Fruit fly (Drosophila melanogaster) whole organism, embryonic: ENCODE results near the gene sws.

ENCODE experiments used
- Atf-2 ChIP-seq: fragments of 200-800 bp; sonication (Bioruptor generic); optimal IDR thresholded peaks from 2 replicates; lab custom pipeline; 2016; ENCODE audit warnings: missing biosample characterization, missing genetic modification characterization
- B-H2 ChIP-seq: fragments of 200-800 bp; sonication (Bioruptor generic); optimal IDR thresholded peaks from 2 replicates; lab custom pipeline; 2018; ENCODE audit warnings: missing biosample characterization, mild to moderate bottlenecking, missing genetic modification characterization
- Bdp1 ChIP-seq: fragments of 200-800 bp; sonication (Bioruptor generic); optimal IDR thresholded peaks from 3 replicates; lab custom pipeline; 2016; ENCODE audit warnings: missing biosample characterization, missing genetic modification characterization
- CG10431 ChIP-seq: fragments of 200-800 bp; sonication (Bioruptor generic); optimal IDR thresholded peaks from 3 replicates; lab custom pipeline; 2018; ENCODE audit warnings: missing biosample characterization, mild to moderate bottlenecking, missing genetic modification characterization
- CG11723 ChIP-seq: fragments of 200-800 bp; sonication (Bioruptor generic); optimal IDR thresholded peaks from 2 replicates; lab custom pipeline; 2017; ENCODE audit warnings: missing biosample characterization, mild to moderate bottlenecking, missing genetic modification characterization
- CG13624 ChIP-seq: fragments of 200-800 bp; sonication (Bioruptor generic); optimal IDR thresholded peaks from 2 replicates; lab custom pipeline; 2016; ENCODE audit warnings: missing biosample characterization, missing genetic modification characterization
- CG17328 ChIP-seq: fragments of 200-800 bp; sonication (Bioruptor generic); IDR thresholded peaks from 2 replicates; pipeline ENCODE4 v1.3.6; 2022; ENCODE audit warnings: missing biosample characterization, missing genetic modification characterization
- CG17361 ChIP-seq: fragments of 200-800 bp; sonication (Bioruptor generic); IDR thresholded peaks from 3 replicates; pipeline ENCODE4 v1.3.6; 2022; ENCODE audit warnings: missing biosample characterization, missing genetic modification characterization
- CG18262 ChIP-seq: fragments of 200-800 bp; optimal IDR thresholded peaks from 3 replicates; lab custom pipeline; 2019; ENCODE audit warnings: missing biosample characterization, mild to moderate bottlenecking, missing genetic modification characterization, moderate library complexity
- CG1832 ChIP-seq: fragments of 200-800 bp; sonication (Bioruptor generic); optimal IDR thresholded peaks from 2 replicates; lab custom pipeline; 2017; ENCODE audit warnings: missing biosample characterization, mild to moderate bottlenecking, missing genetic modification characterization, inconsistent platforms
- CG18599 ChIP-seq: fragments of 200-800 bp; sonication (Bioruptor generic); optimal IDR thresholded peaks from 3 replicates; lab custom pipeline; 2017; ENCODE audit warnings: missing biosample characterization, missing genetic modification characterization, mild to moderate bottlenecking, moderate library complexity, missing genetic modification reagents
- CG30431 ChIP-seq: fragments of 200-800 bp; sonication (Bioruptor generic); optimal IDR thresholded peaks from 2 replicates; lab custom pipeline; 2017; ENCODE audit warnings: missing biosample characterization, missing genetic modification characterization
- CG31224 ChIP-seq: fragments of 200-800 bp; sonication (Bioruptor generic); IDR thresholded peaks from 2 replicates; pipeline ENCODE4 v1.3.6; 2022; ENCODE audit warnings: missing biosample characterization, missing genetic modification characterization
- CG3407 ChIP-seq: fragments of 200-800 bp; sonication (Bioruptor generic); optimal IDR thresholded peaks from 2 replicates; lab custom pipeline; 2018; ENCODE audit warnings: missing biosample characterization, mild to moderate bottlenecking, missing genetic modification characterization
- CG3726 ChIP-seq: fragments of 200-800 bp; sonication (Bioruptor generic); IDR thresholded peaks from 3 replicates; pipeline ENCODE4, ENCODE4 v1.3.6; 2022; ENCODE audit warnings: missing biosample characterization, missing genetic modification characterization
- CG3847 ChIP-seq: fragments of 200-800 bp; sonication (Bioruptor generic); IDR thresholded peaks from 2 replicates; pipeline ENCODE4 v1.3.6; 2022; ENCODE audit warnings: missing biosample characterization, missing genetic modification characterization
- CG42726 ChIP-seq: fragments of 200-800 bp; sonication (Bioruptor generic); IDR thresholded peaks from 2 replicates; pipeline ENCODE4 v1.3.6; 2022; ENCODE audit warnings: missing biosample characterization, missing genetic modification characterization; ENCODE audit not compliant: partially characterized antibody
- CG4617 ChIP-seq: fragments of 200-800 bp; sonication (Bioruptor generic); optimal IDR thresholded peaks from 3 replicates; lab custom pipeline; 2016; ENCODE audit warnings: missing biosample characterization, missing genetic modification characterization, borderline replicate concordance
- CG4730 ChIP-seq: fragments of 200-800 bp; sonication (Bioruptor generic); IDR thresholded peaks from 2 replicates; pipeline ENCODE4 v1.3.6; 2022; ENCODE audit warnings: missing biosample characterization, missing genetic modification characterization
- CG5245 ChIP-seq: fragments of 200-800 bp; sonication (Bioruptor generic); optimal IDR thresholded peaks from 3 replicates; lab custom pipeline; 2016; ENCODE audit warnings: missing biosample characterization, missing genetic modification characterization
- CG6254 ChIP-seq: fragments of 200-800 bp; sonication (Bioruptor generic); optimal IDR thresholded peaks from 3 replicates; lab custom pipeline; 2017; ENCODE audit warnings: mild to moderate bottlenecking, missing biosample characterization, missing genetic modification reagents, missing genetic modification characterization
- CG7987 ChIP-seq: fragments of 200-800 bp; sonication (Bioruptor generic); optimal IDR thresholded peaks from 2 replicates; lab custom pipeline; 2018; ENCODE audit warnings: missing biosample characterization, mild to moderate bottlenecking, missing genetic modification characterization, moderate library complexity
- CoRest ChIP-seq: fragments of 200-800 bp; sonication (Bioruptor generic); optimal IDR thresholded peaks from 3 replicates; lab custom pipeline; 2018; ENCODE audit warnings: missing biosample characterization, mild to moderate bottlenecking, missing genetic modification characterization, moderate library complexity
- Dll ChIP-seq: fragments of 200-800 bp; sonication (Bioruptor generic); IDR thresholded peaks from 4 replicates; pipeline ENCODE4 v1.3.6; 2022; ENCODE audit warnings: missing biosample characterization, missing genetic modification characterization; ENCODE audit not compliant: partially characterized antibody
- E2f1 ChIP-seq: fragments of 200-800 bp; sonication (Bioruptor generic); IDR thresholded peaks from 2 replicates; pipeline ENCODE4 v1.3.6; 2022; ENCODE audit warnings: missing biosample characterization, missing genetic modification characterization
- Elba2 ChIP-seq: fragments of 200-800 bp; sonication (Bioruptor generic); optimal IDR thresholded peaks from 3 replicates; lab custom pipeline; 2016; ENCODE audit warnings: missing biosample characterization, missing genetic modification characterization
- Hmr ChIP-seq: fragments of 200-800 bp; sonication (Bioruptor generic); optimal IDR thresholded peaks from 3 replicates; lab custom pipeline; 2017; ENCODE audit warnings: mild to moderate bottlenecking, missing biosample characterization, missing genetic modification reagents, missing genetic modification characterization
- Hr39 ChIP-seq: fragments of >200 bp; optimal IDR thresholded peaks from 2 replicates; lab custom pipeline; 2017
- Med ChIP-seq: fragments of 200-800 bp; sonication (Bioruptor generic); peaks from one replicate; lab custom pipeline; 2016; ENCODE audit warnings: missing biosample characterization, missing genetic modification characterization, mild to moderate bottlenecking, inconsistent platforms, moderate library complexity
- Mrtf ChIP-seq: fragments of 200-800 bp; sonication (Bioruptor generic); IDR thresholded peaks from 3 replicates; pipeline ENCODE4 v1.3.6; 2022; ENCODE audit warnings: missing biosample characterization, missing genetic modification characterization
- NC2α ChIP-seq: fragments of 200-800 bp; sonication (Bioruptor generic); optimal IDR thresholded peaks from 2 replicates; lab custom pipeline; 2016; ENCODE audit warnings: missing biosample characterization, missing genetic modification characterization
- NC2β ChIP-seq: fragments of 200-800 bp; sonication (Bioruptor generic); optimal IDR thresholded peaks from 2 replicates; lab custom pipeline; 2016; ENCODE audit warnings: missing biosample characterization, missing genetic modification characterization
- Nf-YA ChIP-seq: fragments of 200-800 bp; sonication (Bioruptor generic); IDR thresholded peaks from 2 replicates; pipeline ENCODE4 v1.3.6; 2022; ENCODE audit warnings: missing biosample characterization, missing genetic modification characterization
- Sox102F ChIP-seq: fragments of 200-800 bp; sonication (Bioruptor generic); optimal IDR thresholded peaks from 2 replicates; lab custom pipeline; 2018; ENCODE audit warnings: missing biosample characterization, mild to moderate bottlenecking, missing genetic modification characterization, moderate library complexity
- ato ChIP-seq: fragments of 200-800 bp; sonication (Bioruptor generic); IDR thresholded peaks from 2 replicates; pipeline ENCODE4 v1.3.6; 2022; ENCODE audit warnings: missing biosample characterization, missing genetic modification characterization; ENCODE audit not compliant: partially characterized antibody
- br ChIP-seq: fragments of >200 bp; optimal IDR thresholded peaks from 2 replicates; lab custom pipeline; 2017
- dpn ChIP-seq, 2 experiments: fragments of 200-800 bp; sonication (Bioruptor generic); optimal IDR thresholded peaks; 3 replicates each; lab custom pipeline; 2016; ENCODE audit warnings: missing biosample characterization in 2 of 2, missing genetic modification characterization in 2 of 2
- klu ChIP-seq: fragments of 200-800 bp; sonication (Bioruptor generic); IDR thresholded peaks from 2 replicates; pipeline ENCODE4 v1.3.6; 2022; ENCODE audit warnings: missing biosample characterization, missing genetic modification characterization
- kni ChIP-seq: fragments of 200-800 bp; sonication (Bioruptor generic); optimal IDR thresholded peaks from 3 replicates; lab custom pipeline; 2017; ENCODE audit warnings: mild to moderate bottlenecking, missing biosample characterization, missing genetic modification reagents, missing genetic modification characterization
- lab ChIP-seq: fragments of 200-800 bp; sonication (Bioruptor generic); optimal IDR thresholded peaks from 3 replicates; lab custom pipeline; 2017; ENCODE audit warnings: missing biosample characterization, missing genetic modification characterization, mild to moderate bottlenecking, moderate library complexity, missing genetic modification reagents
- lmd ChIP-seq: fragments of 200-800 bp; sonication (Bioruptor generic); IDR thresholded peaks from 2 replicates; pipeline ENCODE4 v1.3.6; 2022; ENCODE audit warnings: missing biosample characterization, missing genetic modification characterization
- pan ChIP-seq, 4 experiments: fragments of >200 bp in 3 of 4; fragments of 200-800 bp in 1 of 4; sonication (Bioruptor generic) in 1 of 4; optimal IDR thresholded peaks in 3 of 4; IDR thresholded peaks in 1 of 4; 2 replicates each; pipeline versions ENCODE4 v1.3.6 to Lab custom; 2017 to 2022; ENCODE audit warnings: missing biosample characterization in 2 of 4, missing genetic modification characterization in 2 of 4, mixed read lengths in 1 of 4
- ro ChIP-seq: fragments of 200-800 bp; sonication (Bioruptor generic); IDR thresholded peaks from 2 replicates; pipeline ENCODE4 v1.3.6; 2022; ENCODE audit warnings: missing biosample characterization, missing genetic modification characterization
- row ChIP-seq: fragments of 200-800 bp; sonication (Bioruptor generic); IDR thresholded peaks from 3 replicates; pipeline ENCODE4 v1.3.6; 2022; ENCODE audit warnings: missing biosample characterization, missing genetic modification characterization
- schlank ChIP-seq: fragments of 200-800 bp; sonication (Bioruptor generic); optimal IDR thresholded peaks from 2 replicates; lab custom pipeline; 2018; ENCODE audit warnings: missing biosample characterization, mild to moderate bottlenecking, missing genetic modification characterization
- sens ChIP-seq: fragments of 200-800 bp; sonication (Bioruptor generic); peaks from one replicate; lab custom pipeline; 2016; ENCODE audit warnings: missing biosample characterization, missing genetic modification characterization
- tna ChIP-seq: fragments of 200-800 bp; sonication (Bioruptor generic); IDR thresholded peaks from 2 replicates; pipeline ENCODE4 v1.3.6; 2022; ENCODE audit warnings: missing biosample characterization, missing genetic modification characterization; ENCODE audit not compliant: partially characterized antibody
- twi ChIP-seq: fragments of 200-800 bp; optimal IDR thresholded peaks from 2 replicates; lab custom pipeline; 2019; ENCODE audit warnings: missing biosample characterization, mild to moderate bottlenecking, missing genetic modification characterization, moderate library complexity
- wek ChIP-seq: fragments of 200-800 bp; sonication (Bioruptor generic); optimal IDR thresholded peaks from 3 replicates; lab custom pipeline; 2018; ENCODE audit warnings: missing biosample characterization, mild to moderate bottlenecking, missing genetic modification characterization, moderate library complexity
- yki ChIP-seq: fragments of >200 bp; optimal IDR thresholded peaks from 3 replicates; lab custom pipeline; 2018

The sws gene

dm6 chrX:7920081-7920688 is 47.9 kb downstream of the sws start, which contains the start of the genes hdm and Ykt6 (continued):
- 0 out of 2 replicates have a peak, but pooled peaks have one; percentile 44 for TF ChIP-seq ro (GFP tag; lab: Robert Waterston, UW)
- peak; percentile 69 for TF ChIP-seq CG18262 (tag; lab: Kevin White, UChicago)
- peak; percentile 62 for TF ChIP-seq Atf-2 (GFP tag; lab: Kevin White, UChicago)
- TF ChIP-seq CG6254 (GFP tag; lab: Kevin White, UChicago), result peak; percentile 39
- TF ChIP-seq CG13624, result peak; percentile 84
- peak; percentile 83 for TF ChIP-seq B-H2
- TF ChIP-seq Bdp1, result peak; percentile 79
- peak; percentile 64 for TF ChIP-seq schlank
- TF ChIP-seq Mrtf (GFP tag; lab: Robert Waterston, UW), result peak; percentile 65; the same call in 2 of the 3 replicates
- peak; percentile 80 for TF ChIP-seq CG4617
- TF ChIP-seq twi (tag; lab: Kevin White, UChicago), result peak; percentile 68
- no peak for TF ChIP-seq klu (GFP tag; lab: Robert Waterston, UW)
- no peak for TF ChIP-seq CG10431 (GFP tag; lab: Kevin White, UChicago)
- peak; percentile 58; the same call in 1 of the 2 replicates for TF ChIP-seq Nf-YA (GFP tag; lab: Robert Waterston, UW)
- TF ChIP-seq lmd (GFP tag; lab: Robert Waterston, UW), result no peak; the same call in none of the 2 replicates
- peak; percentile 73 for TF ChIP-seq CG18599 (GFP tag; lab: Kevin White, UChicago)
- TF ChIP-seq dpn (GFP tag; optimal IDR thresholded peaks at IDR 0.05; lab: Kevin White, UChicago), result peak; percentile 86 to 87
- TF ChIP-seq Med, result peak; percentile 97
- peak; percentile 43 for TF ChIP-seq CG7987 (GFP tag; lab: Kevin White, UChicago)
- TF ChIP-seq CG42726, result peak; percentile 86
- TF ChIP-seq ato, result peak; percentile 86
- no peak for TF ChIP-seq lab (GFP tag; lab: Kevin White, UChicago)
- TF ChIP-seq E2f1 (GFP tag; lab: Robert Waterston, UW), result peak; percentile 80; the same call in 1 of the 2 replicates
- no peak for TF ChIP-seq br (lab: Kevin White, UChicago)
- TF ChIP-seq CG3407 (GFP tag; lab: Kevin White, UChicago), result no peak
- 0 out of 3 replicates have a peak, but pooled peaks have one; percentile 63 for TF ChIP-seq CG3726 (GFP tag; lab: Robert Waterston, UW)
- TF ChIP-seq CoRest (tag; lab: Kevin White, UChicago), result peak; percentile 78
- TF ChIP-seq CG30431 (GFP tag; lab: Kevin White, UChicago), result peak; percentile 42
- peak; percentile 77; the same call in 1 of the 2 replicates for TF ChIP-seq CG4730 (GFP tag; lab: Robert Waterston, UW)
- TF ChIP-seq pan (optimal IDR thresholded peaks at IDR 0.05; lab: Kevin White, UChicago), result no peak
- peak in 1 of 2 experiments; percentile 81 for TF ChIP-seq pan (GFP tag; optimal IDR thresholded peaks at IDR 0.05 in 1 of 2, IDR thresholded peaks at IDR 0.05 in 1 of 2)
- TF ChIP-seq CG5245 (GFP tag; lab: Kevin White, UChicago), result peak; percentile 76
- no peak for TF ChIP-seq Hmr
- no peak for TF ChIP-seq kni (GFP tag; lab: Kevin White, UChicago)
- peak; percentile 85 for TF ChIP-seq row (GFP tag; lab: Robert Waterston, UW)
- TF ChIP-seq Sox102F, result no peak
- TF ChIP-seq CG31224, result peak; percentile 66
- TF ChIP-seq Dll (GFP tag; lab: Robert Waterston, UW), result peak; percentile 98
- no peak for TF ChIP-seq yki (lab: Kevin White, UChicago)
- peak; percentile 81 for TF ChIP-seq NC2β
- TF ChIP-seq CG17361 (GFP tag; lab: Robert Waterston, UW), result no peak; the same call in 2 of the 3 replicates
- peak; percentile 5 for TF ChIP-seq Elba2 (GFP tag; lab: Kevin White, UChicago)
- peak; percentile 51 for TF ChIP-seq wek (GFP tag; lab: Kevin White, UChicago)
- TF ChIP-seq Hr39, result no peak
- TF ChIP-seq NC2α (GFP tag; lab: Kevin White, UChicago), result peak; percentile 51
- peak; percentile 91 for TF ChIP-seq tna (GFP tag; lab: Robert Waterston, UW)
- TF ChIP-seq CG3847 (GFP tag; lab: Robert Waterston, UW), result peak; percentile 84
- no peak for TF ChIP-seq CG1832
- no peak for TF ChIP-seq CG11723
- TF ChIP-seq CG17328 (GFP tag; lab: Robert Waterston, UW), result peak; percentile 80
- peak; percentile 97 for TF ChIP-seq sens (GFP tag; lab: Kevin White, UChicago)
